Worm (Caenorhabditis elegans) whole organism, young adult: ENCODE results near the gene E02H4.6.
A peak's percentile ranks its signal among the peaks of the same experiment; 100 is the strongest.
"Not testable (repeated sequence)": the region's sequence is repeated elsewhere in the genome, so short reads cannot be mapped to it uniquely, and the experiment has no call there.

Experiments
- B0261.1 ChIP-seq: sonication (generic microtip); optimal IDR thresholded peaks from 2 replicates; lab custom pipeline; 2016; ENCODE audit warnings: mild to moderate bottlenecking, missing genetic modification characterization, moderate library complexity, missing compliant biosample characterization
- B0336.3 ChIP-seq: fragments of 200-800 bp; sonication (Bioruptor generic); IDR thresholded peaks from 2 replicates; pipeline ENCODE4 v1.3.6; 2022; ENCODE audit warnings: missing genetic modification characterization, missing compliant biosample characterization
- D2030.7 ChIP-seq: fragments of 200-800 bp; sonication (Bioruptor generic); IDR thresholded peaks from 2 replicates; pipeline ENCODE4 v1.3.6; 2022; ENCODE audit warnings: missing genetic modification reagents, missing genetic modification characterization, missing compliant biosample characterization
- Y53F4B.3 ChIP-seq: fragments of 200-800 bp; sonication (Bioruptor generic); IDR thresholded peaks from 2 replicates; pipeline ENCODE4 v1.3.6; 2022; ENCODE audit warnings: missing genetic modification reagents, missing genetic modification characterization, missing compliant biosample characterization
- aptf-3 ChIP-seq: fragments of 200-800 bp; sonication (Bioruptor generic); IDR thresholded peaks from 2 replicates; pipeline ENCODE4 v1.3.6; 2022; ENCODE audit warnings: missing genetic modification characterization, missing compliant biosample characterization
- ceh-91 ChIP-seq: fragments of 200-800 bp; sonication (Bioruptor generic); IDR thresholded peaks from 2 replicates; pipeline ENCODE4 v1.3.6; 2022; ENCODE audit warnings: missing genetic modification reagents, missing genetic modification characterization, missing compliant biosample characterization
- die-1 ChIP-seq: sonication (generic microtip); optimal IDR thresholded peaks from 2 replicates; lab custom pipeline; 2016; ENCODE audit warnings: missing genotype, mild to moderate bottlenecking, missing genetic modification characterization, missing compliant biosample characterization
- efl-1 ChIP-seq: fragments of 150-350 bp; optimal IDR thresholded peaks from 2 replicates; lab custom pipeline; 2014; ENCODE audit warnings: missing biosample characterization, missing genetic modification reagents, missing genetic modification characterization
- ets-4 ChIP-seq: fragments of 200-800 bp; sonication (Bioruptor generic); optimal IDR thresholded peaks from 2 replicates; lab custom pipeline; 2018; ENCODE audit warnings: mild to moderate bottlenecking, missing genetic modification characterization, missing compliant biosample characterization
- him-1 ChIP-seq: sonication (generic microtip); optimal IDR thresholded peaks from 2 replicates; lab custom pipeline; 2016; ENCODE audit warnings: missing genotype, missing genetic modification reagents, missing genetic modification characterization, missing compliant biosample characterization
- hlh-12 ChIP-seq: sonication (generic microtip); optimal IDR thresholded peaks from 2 replicates; lab custom pipeline; 2016; ENCODE audit warnings: missing genetic modification characterization, missing compliant biosample characterization
- hmg-1.2 ChIP-seq: fragments of 200-800 bp; sonication (Bioruptor generic); IDR thresholded peaks from 2 replicates; pipeline ENCODE4 v1.3.6; 2022; ENCODE audit warnings: missing genetic modification reagents, missing genetic modification characterization, missing compliant biosample characterization
- hmg-20 ChIP-seq: fragments of 200-800 bp; sonication (Bioruptor generic); IDR thresholded peaks from 2 replicates; pipeline ENCODE4 v1.3.6; 2022; ENCODE audit warnings: missing genetic modification reagents, missing genetic modification characterization, missing compliant biosample characterization
- lin-26 ChIP-seq: fragments of 200-800 bp; sonication (Bioruptor generic); IDR thresholded peaks from 2 replicates; pipeline ENCODE4 v1.3.6; 2022; ENCODE audit warnings: missing genetic modification reagents, missing genetic modification characterization, missing compliant biosample characterization
- mel-28 ChIP-seq: sonication (generic microtip); optimal IDR thresholded peaks from 2 replicates; lab custom pipeline; 2016; ENCODE audit warnings: borderline replicate concordance, mild to moderate bottlenecking, missing genetic modification characterization, missing compliant biosample characterization
- nfya-2 ChIP-seq: fragments of 200-800 bp; sonication (Bioruptor generic); IDR thresholded peaks from 2 replicates; pipeline ENCODE4 v1.3.6; 2022; ENCODE audit warnings: missing genetic modification reagents, missing genetic modification characterization, missing compliant biosample characterization
- nfyb-1 ChIP-seq: fragments of 200-800 bp; sonication (Bioruptor generic); IDR thresholded peaks from 2 replicates; pipeline ENCODE4 v1.3.6; 2022; ENCODE audit warnings: missing genetic modification reagents, missing genetic modification characterization, missing compliant biosample characterization
- nhr-120 ChIP-seq: fragments of 200-800 bp; sonication (Bioruptor generic); IDR thresholded peaks from 2 replicates; pipeline ENCODE4 v1.3.6; 2022; ENCODE audit warnings: missing genetic modification characterization, missing compliant biosample characterization
- nhr-80 ChIP-seq: sonication (generic microtip); optimal IDR thresholded peaks from 2 replicates; lab custom pipeline; 2016; ENCODE audit warnings: missing genetic modification characterization, missing compliant biosample characterization
- rpc-1 ChIP-seq, 2 experiments: fragments of 150-350 bp in 1 of 2; sonication (generic microtip) in 1 of 2; optimal IDR thresholded peaks; 2 replicates each; lab custom pipeline; 2014 to 2018; ENCODE audit warnings: missing biosample characterization in 1 of 2, missing genetic modification characterization in 1 of 2, missing genetic modification reagents in 1 of 2, missing genotype in 1 of 2
- snpc-1.3 ChIP-seq: sonication (generic microtip); optimal IDR thresholded peaks from 2 replicates; lab custom pipeline; 2017; ENCODE audit warnings: missing genetic modification characterization, mild to moderate bottlenecking, missing compliant biosample characterization, antibody characterized with exemption, moderate library complexity, missing genotype, missing genetic modification reagents; ENCODE audit not compliant: insufficient read depth
- snpc-4 ChIP-seq, 5 experiments: fragments of 150-350 bp in 1 of 5; sonication (generic microtip) in 4 of 5; optimal IDR thresholded peaks; 2 replicates each; lab custom pipeline; 2014 to 2018; ENCODE audit warnings: missing genetic modification characterization in 5 of 5, missing biosample characterization in 3 of 5, antibody characterized with exemption in 2 of 5, mild to moderate bottlenecking in 2 of 5, missing compliant biosample characterization in 2 of 5, missing genotype in 2 of 5, moderate library complexity in 2 of 5, missing genetic modification reagents in 1 of 5
- tbp1 ChIP-seq: fragments of 200-800 bp; sonication (Bioruptor generic); optimal IDR thresholded peaks from 2 replicates; lab custom pipeline; 2018; ENCODE audit warnings: mild to moderate bottlenecking, missing genetic modification characterization, missing compliant biosample characterization
- unc-62 ChIP-seq: fragments of 150-350 bp; optimal IDR thresholded peaks from 2 replicates; lab custom pipeline; 2014; ENCODE audit warnings: missing biosample characterization, missing genetic modification reagents, missing genetic modification characterization
- ztf-26 ChIP-seq: sonication (generic microtip); optimal IDR thresholded peaks from 2 replicates; lab custom pipeline; 2017; ENCODE audit warnings: missing genetic modification characterization, missing compliant biosample characterization

E02H4.6 gene

ce11 chrX:14214520-14215023 lies 37.4 kb downstream of the E02H4.6 start, which contains the start of gene K06G5.1 (continued):
- TF ChIP-seq hmg-1.2 (GFP tag; lab: Robert Waterston, UW) (no peak), snpc-1.3 (no peak), efl-1 (no peak)

- no peak for TF ChIP-seq Y53F4B.3 (GFP tag; lab: Robert Waterston, UW)
- no peak for TF ChIP-seq ceh-91 (GFP tag; lab: Robert Waterston, UW)
- no peak for TF ChIP-seq unc-62
- TF ChIP-seq hlh-12 (tag; lab: Kevin White, UChicago), result no peak
- peak; percentile 1 for TF ChIP-seq nhr-80 (tag; lab: Kevin White, UChicago)
- TF ChIP-seq hmg-20 (GFP tag; lab: Robert Waterston, UW), result no peak
- TF ChIP-seq B0336.3 (GFP tag; lab: Robert Waterston, UW), result no peak
- TF ChIP-seq nfyb-1 (GFP tag; lab: Robert Waterston, UW), result no peak
These were observed 38.6 kb downstream of the E02H4.6 start for ce11 chrX:14213314-14213713.

- TF ChIP-seq die-1 (tag; lab: Kevin White, UChicago), result peak; percentile 52
- peak; percentile 49 for TF ChIP-seq rpc-1 (optimal IDR thresholded peaks at IDR 0.05; lab: Kevin White, UChicago)
- peak; percentile 69 for TF ChIP-seq rpc-1 (tag; optimal IDR thresholded peaks at IDR 0.05; lab: Kevin White, UChicago)
- peak; percentile 85 for TF ChIP-seq tbp1
- peak; percentile 12 for TF ChIP-seq him-1 (tag; lab: Kevin White, UChicago)
- peak; percentile 29; the same call in 1 of the 2 replicates for TF ChIP-seq hmg-1.2 (GFP tag; lab: Robert Waterston, UW)
- TF ChIP-seq B0261.1 (tag; lab: Kevin White, UChicago), result peak; percentile 60
- not testable (repeated sequence) for TF ChIP-seq snpc-4 (GFP tag; optimal IDR thresholded peaks at IDR 0.05; lab: Kevin White, UChicago)
- peak in 1 of 4 experiments; percentile 33 for TF ChIP-seq snpc-4 (tag; optimal IDR thresholded peaks at IDR 0.05; lab: Kevin White, UChicago)
- peak; percentile 72 for TF ChIP-seq lin-26
- peak; percentile 50; the same call in 1 of the 2 replicates for TF ChIP-seq D2030.7 (GFP tag; lab: Robert Waterston, UW)
These were observed 40.8 kb downstream of the E02H4.6 start for ce11 chrX:14211170-14211569.

- TF ChIP-seq mel-28 (tag; lab: Kevin White, UChicago), result no peak
- TF ChIP-seq nfya-2 (GFP tag; lab: Robert Waterston, UW), result no peak
- TF ChIP-seq nhr-80 (tag; lab: Kevin White, UChicago), result peak; percentile 73
- TF ChIP-seq nhr-120 (GFP tag; lab: Robert Waterston, UW), result no peak
- TF ChIP-seq ztf-26, result no peak
- TF ChIP-seq ets-4 (GFP tag; lab: Kevin White, UChicago), result peak; percentile 24
- TF ChIP-seq, all 124 proteins: peak for 2
These were observed 44.0 kb downstream of the E02H4.6 start, which contains the start of gene ceh-37 for ce11 chrX:14207942-14208341. TSS of gene ceh-37 (minus strand) at chrX:14208000.

- TF ChIP-seq nhr-80 (tag; lab: Kevin White, UChicago) (peak; percentile 66), aptf-3 (no peak)
These were observed 45.6 kb downstream of the E02H4.6 start for ce11 chrX:14206321-14206720.
